Fruit fly (Drosophila melanogaster) whole organism: Measurements from ENCODE around the gene CG7824.

Experiments
- CG8478 ChIP-seq: fragments of >200 bp; optimal IDR thresholded peaks from 2 replicates; lab custom pipeline; 2018; ENCODE audit warnings: inconsistent platforms
- EcR ChIP-seq, 2 experiments: fragments of >200 bp; optimal IDR thresholded peaks; 2 replicates each; lab custom pipeline; 2017; ENCODE audit warnings: missing biosample characterization in 2 of 2, missing genetic modification characterization in 2 of 2, missing genetic modification reagents in 2 of 2
- psq ChIP-seq: fragments of >200 bp; optimal IDR thresholded peaks from 2 replicates; lab custom pipeline; 2017
- usp ChIP-seq: fragments of >200 bp; optimal IDR thresholded peaks from 2 replicates; lab custom pipeline; 2017; ENCODE audit warnings: missing biosample characterization, missing genetic modification characterization, mixed read lengths

DNA sequence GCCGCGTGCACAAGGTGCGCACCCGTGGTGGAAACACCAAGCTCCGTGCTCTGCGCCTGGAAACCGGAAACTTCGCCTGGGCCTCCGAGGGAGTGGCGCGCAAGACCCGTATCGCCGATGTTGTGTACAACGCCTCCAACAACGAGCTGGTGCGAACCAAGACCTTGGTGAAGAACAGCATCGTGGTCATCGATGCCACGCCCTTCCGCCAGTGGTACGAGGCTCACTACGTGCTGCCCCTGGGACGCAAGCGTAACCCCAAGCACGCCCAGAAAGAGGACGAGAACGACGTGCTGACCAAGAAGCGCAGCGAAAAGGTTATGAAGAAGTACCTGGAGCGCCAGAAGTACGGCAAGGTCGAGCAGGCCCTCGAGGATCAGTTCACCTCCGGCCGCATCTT, 4.1 kb upstream of the CG7824 start:
- TF ChIP-seq usp (GFP tag; lab: Kevin White, UChicago) (no peak), CG8478 (lab: Kevin White, UChicago) (no peak), EcR (GFP tag; optimal IDR thresholded peaks at IDR 0.05; lab: Kevin White, UChicago) (no peak), psq (lab: Kevin White, UChicago) (no peak)
